Fruit fly (Drosophila melanogaster): Measurements from ENCODE around the gene rpk.

dm6 chr3R:4641616-4642102, 4.1 kb upstream of the rpk start, which contains the start of the genes CG9775, MED31 and slx1:
- TF ChIP-seq CG3032 (tag; optimal IDR thresholded peaks at IDR 0.05) (peak; percentile 85), Eip78C (GFP tag) (peak; percentile 87), dsx (GFP tag; optimal IDR thresholded peaks at IDR 0.05; ENCODE audit: poor library complexity, severe bottlenecking) (peak; percentile 66), Hr39 (GFP tag; optimal IDR thresholded peaks at IDR 0.05) (peak; percentile 59), pdm3 (GFP tag; optimal IDR thresholded peaks at IDR 0.05) (peak; percentile 53), CG6276 (GFP tag; optimal IDR thresholded peaks at IDR 0.05) (no peak), CG11294 (GFP tag; IDR thresholded peaks at IDR 0.05) (peak; percentile 83), OdsH (GFP tag; optimal IDR thresholded peaks at IDR 0.05) (peak; percentile 85), CG6854 (GFP tag; optimal IDR thresholded peaks at IDR 0.05) (no peak), vri (GFP tag; optimal IDR thresholded peaks at IDR 0.05) (no peak), CG10631 (GFP tag; optimal IDR thresholded peaks at IDR 0.05) (peak; percentile 85)

Measured in whole organism, prepupa.